Worm (Caenorhabditis elegans) whole organism, early embryonic: Measurements from ENCODE around the gene let-413.

Experiments used
- B0310.2 ChIP-seq: sonication (generic microtip); optimal IDR thresholded peaks from 2 replicates; lab custom pipeline; 2016; ENCODE audit warnings: mild to moderate bottlenecking, missing genetic modification characterization, missing compliant biosample characterization
- F13C5.2 ChIP-seq: sonication (generic microtip); optimal IDR thresholded peaks from 2 replicates; lab custom pipeline; 2017; ENCODE audit warnings: mild to moderate bottlenecking, missing genetic modification characterization, inconsistent platforms, missing compliant biosample characterization
- aly-1 ChIP-seq: sonication (generic microtip); optimal IDR thresholded peaks from 2 replicates; lab custom pipeline; 2016; ENCODE audit warnings: missing genetic modification characterization, missing compliant biosample characterization
- ama-1 ChIP-seq: fragments of 150-350 bp; optimal IDR thresholded peaks from 2 replicates; lab custom pipeline; 2014
- ceh-13 ChIP-seq: fragments of 200-800 bp; sonication (Bioruptor generic); optimal IDR thresholded peaks from 2 replicates; lab custom pipeline; 2018; ENCODE audit warnings: mild to moderate bottlenecking, missing genetic modification characterization, missing compliant biosample characterization
- ceh-36 ChIP-seq: sonication (generic microtip); optimal IDR thresholded peaks from 2 replicates; lab custom pipeline; 2016; ENCODE audit warnings: missing genetic modification characterization, inconsistent platforms, missing compliant biosample characterization
- ets-7 ChIP-seq: sonication (generic microtip); optimal IDR thresholded peaks from 2 replicates; lab custom pipeline; 2016; ENCODE audit warnings: missing genotype, missing genetic modification characterization, missing compliant biosample characterization
- flt-1 ChIP-seq: fragments of 200-800 bp; sonication (Bioruptor generic); IDR thresholded peaks from 2 replicates; pipeline ENCODE4 v1.3.6; 2022; ENCODE audit warnings: missing genetic modification characterization, missing compliant biosample characterization
- hmbx-1 ChIP-seq: sonication (generic microtip); optimal IDR thresholded peaks from 2 replicates; lab custom pipeline; 2016; ENCODE audit warnings: mild to moderate bottlenecking, missing genetic modification characterization, missing compliant biosample characterization
- hmg-4 ChIP-seq: fragments of 200-800 bp; sonication (Bioruptor generic); optimal IDR thresholded peaks from 2 replicates; lab custom pipeline; 2018; ENCODE audit warnings: mild to moderate bottlenecking, missing genetic modification characterization, missing compliant biosample characterization
- hnd-1 ChIP-seq: sonication (generic microtip); optimal IDR thresholded peaks from 2 replicates; lab custom pipeline; 2016; ENCODE audit warnings: missing genetic modification characterization, missing compliant biosample characterization
- pes-1 ChIP-seq: fragments of 200-800 bp; sonication (Bioruptor generic); IDR thresholded peaks from 2 replicates; pipeline ENCODE4 v1.3.6; 2022; ENCODE audit warnings: missing genetic modification reagents, missing genetic modification characterization, missing compliant biosample characterization
- scrt-1 ChIP-seq: fragments of 200-800 bp; sonication (Bioruptor generic); IDR thresholded peaks from 2 replicates; pipeline ENCODE4 v1.3.6; 2022; ENCODE audit warnings: missing genetic modification characterization, missing compliant biosample characterization
- sea-1 ChIP-seq: fragments of 200-800 bp; sonication (Bioruptor generic); conservative IDR thresholded peaks from 2 replicates; pipeline ENCODE4 v1.3.6; 2022; ENCODE audit warnings: missing genetic modification characterization, missing compliant biosample characterization
- tbx-11 ChIP-seq: fragments of 200-800 bp; sonication (Bioruptor generic); IDR thresholded peaks from 2 replicates; pipeline ENCODE4 v1.3.6; 2022; ENCODE audit warnings: missing genetic modification characterization, missing compliant biosample characterization
- tbx-37 ChIP-seq: fragments of 200-800 bp; sonication (Bioruptor generic); conservative IDR thresholded peaks from 2 replicates; pipeline ENCODE4 v1.3.6; 2022; ENCODE audit warnings: missing genetic modification reagents, missing genetic modification characterization, missing compliant biosample characterization
- tra-4 ChIP-seq: sonication (generic microtip); optimal IDR thresholded peaks from 2 replicates; lab custom pipeline; 2017; ENCODE audit warnings: missing genetic modification characterization, missing compliant biosample characterization

Gene let-413

DNA sequence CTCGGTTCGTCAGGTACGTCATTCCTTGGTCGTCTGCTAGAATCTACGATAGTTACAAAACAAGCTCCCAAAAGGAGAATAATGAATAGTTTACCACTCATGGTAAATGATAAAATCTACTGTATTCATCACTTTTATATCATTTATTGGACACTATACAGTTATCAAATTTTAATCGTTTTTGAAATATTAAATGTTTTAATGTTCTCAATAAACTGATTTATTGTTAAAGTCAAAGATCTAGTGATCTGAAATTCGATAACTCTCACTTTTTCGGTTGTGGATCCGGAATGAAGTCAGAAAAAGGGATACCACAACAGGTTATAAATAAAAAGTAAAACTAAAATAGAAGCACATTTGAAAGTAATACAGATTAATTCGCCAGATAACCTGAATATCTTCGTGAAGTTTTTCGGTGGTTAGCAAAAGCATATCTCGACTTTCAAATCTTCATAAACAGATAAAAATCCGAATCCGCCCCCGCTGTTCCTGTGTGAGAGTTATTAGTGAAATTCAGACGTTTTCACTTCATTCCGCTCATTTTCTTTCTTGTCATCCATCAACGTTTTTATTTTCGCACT lies 18.7 kb downstream of the let-413 start, which contains the start of the genes clec-217 and F26D11.2:
TSS of gene clec-217 (minus strand) at position 101 of the 581 bp plus-strand sequence.
TSS of gene F26D11.2 (plus strand) at position 531 of the 581 bp plus-strand sequence.
- TF ChIP-seq tbx-11 (GFP tag; lab: Robert Waterston, UW) (no peak), tra-4 (no peak), hmg-4 (GFP tag; lab: Kevin White, UChicago) (no peak), B0310.2 (tag; lab: Kevin White, UChicago) (no peak), hnd-1 (no peak), ama-1 (lab: Kevin White, UChicago) (no peak), ets-7 (tag; lab: Kevin White, UChicago) (no peak), aly-1 (tag; lab: Kevin White, UChicago) (no peak)

DNA sequence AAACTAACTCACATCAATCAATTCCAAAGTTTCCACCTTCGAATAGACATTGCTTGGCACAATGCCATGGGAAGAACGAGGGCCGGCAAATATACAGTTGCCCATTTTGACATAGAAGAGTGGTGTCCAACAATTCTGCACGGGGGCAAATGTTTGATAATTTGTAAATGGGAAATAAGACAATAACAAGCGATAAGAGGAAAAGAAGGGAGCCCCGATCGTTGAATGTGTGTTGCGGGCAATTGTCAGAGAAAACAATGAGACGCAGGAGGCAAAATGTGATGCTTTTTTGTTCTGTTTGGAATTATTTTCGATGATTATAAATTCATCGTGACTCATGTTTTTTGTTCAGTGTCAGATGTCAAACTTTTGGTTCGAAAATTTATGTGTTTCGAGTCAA lies 21.4 kb downstream of the let-413 start, which contains the start of gene pals-34:
TSS of gene pals-34 (minus strand) at position 280 of the 400 bp plus-strand sequence.
- TF ChIP-seq tra-4 (no peak), scrt-1 (GFP tag; lab: Robert Waterston, UW) (no peak), F13C5.2 (tag; lab: Kevin White, UChicago) (no peak), hnd-1 (no peak), tbx-37 (GFP tag; lab: Robert Waterston, UW) (no peak), ceh-13 (GFP tag; lab: Kevin White, UChicago) (no peak), aly-1 (tag; lab: Kevin White, UChicago) (no peak), B0310.2 (tag; lab: Kevin White, UChicago) (no peak), hmg-4 (GFP tag; lab: Kevin White, UChicago) (no peak), tbx-11 (GFP tag; lab: Robert Waterston, UW) (no peak), pes-1 (GFP tag; lab: Robert Waterston, UW) (no peak), hmbx-1 (tag; lab: Kevin White, UChicago) (no peak), ceh-36 (no peak), ets-7 (tag; lab: Kevin White, UChicago) (no peak)

DNA sequence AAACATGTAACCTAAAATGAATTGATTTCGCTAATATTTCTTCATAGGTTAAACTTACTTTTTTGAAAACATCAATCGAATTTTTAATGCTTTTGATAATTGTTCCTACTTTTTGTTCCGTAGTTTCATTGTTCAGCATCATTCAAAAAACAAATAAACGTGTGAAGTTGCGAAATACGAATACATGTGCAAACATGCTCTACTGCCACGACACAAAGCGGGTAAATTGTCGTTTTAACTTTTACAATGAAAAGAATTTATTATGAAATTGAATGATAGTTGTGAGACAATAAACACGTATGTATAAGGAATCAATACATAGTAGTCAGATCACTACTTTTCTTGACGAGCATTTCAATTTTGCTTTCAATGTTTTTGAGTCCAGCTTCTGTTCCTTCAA lies 22.4 kb downstream of the let-413 start, which contains the start of gene F26D11.12:
TSS of gene F26D11.12 (minus strand) at position 145 of the 400 bp plus-strand sequence.
- no peak for TF ChIP-seq hnd-1
- no peak for TF ChIP-seq F13C5.2 (tag; lab: Kevin White, UChicago)
- no peak for TF ChIP-seq ceh-36
- no peak for TF ChIP-seq flt-1 (GFP tag; lab: Robert Waterston, UW)
- no peak for TF ChIP-seq ama-1 (lab: Kevin White, UChicago)
- no peak for TF ChIP-seq B0310.2 (tag; lab: Kevin White, UChicago)
- TF ChIP-seq pes-1 (GFP tag; lab: Robert Waterston, UW): no peak
- TF ChIP-seq sea-1 (GFP tag; lab: Robert Waterston, UW): no peak
- TF ChIP-seq tbx-11 (GFP tag; lab: Robert Waterston, UW): no peak

DNA sequence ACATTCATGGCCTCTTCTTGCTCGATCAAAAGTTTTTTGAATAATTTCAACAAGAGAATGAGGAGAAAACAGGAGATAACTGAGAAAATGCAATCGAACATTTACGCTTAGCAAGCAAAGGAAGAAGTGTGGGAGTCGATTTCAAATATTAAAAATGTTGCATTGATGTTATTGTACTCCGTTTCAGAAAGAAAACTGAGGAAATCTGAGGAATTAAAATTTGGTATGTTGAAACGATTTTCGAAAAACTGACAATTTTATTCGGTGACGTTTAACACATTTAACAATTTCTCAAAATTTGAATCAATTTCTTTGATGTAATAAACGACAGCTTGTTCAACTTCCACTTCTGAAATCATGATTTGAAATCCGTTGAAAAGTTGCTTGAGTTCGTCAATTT lies 23.0 kb downstream of the let-413 start, which contains the start of gene F26D11.13:
TSS of gene F26D11.13 (minus strand) at position 101 of the 400 bp plus-strand sequence.
- TF ChIP-seq ets-7 (tag; lab: Kevin White, UChicago) (no peak), F13C5.2 (tag; lab: Kevin White, UChicago) (no peak), ama-1 (lab: Kevin White, UChicago) (no peak), ceh-13 (GFP tag; lab: Kevin White, UChicago) (no peak), hmbx-1 (tag; lab: Kevin White, UChicago) (no peak), pes-1 (GFP tag; lab: Robert Waterston, UW) (no peak)

DNA sequence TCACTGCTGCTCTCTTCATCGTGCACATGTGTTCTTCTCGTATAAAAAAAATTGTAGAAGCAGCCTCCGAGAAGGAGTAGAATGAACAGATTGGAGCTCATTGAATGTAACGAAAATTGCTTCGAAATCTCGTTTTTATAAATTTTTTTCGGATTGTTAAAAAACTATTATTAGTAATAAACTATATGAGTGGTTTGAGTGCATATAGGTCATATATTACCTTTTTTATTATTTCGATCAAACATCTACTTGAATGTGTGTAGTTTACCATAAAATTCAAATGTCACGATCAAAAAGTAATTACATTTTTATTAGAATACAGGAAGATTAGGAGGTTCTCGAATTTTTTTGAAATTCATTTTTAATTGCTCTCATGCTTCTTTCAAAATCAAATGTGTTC lies 24.7 kb downstream of the let-413 start, which contains the start of gene clec-216:
TSS of gene clec-216 (minus strand) at position 101 of the 400 bp plus-strand sequence.
- TF ChIP-seq sea-1 (GFP tag; lab: Robert Waterston, UW) (no peak), ets-7 (tag; lab: Kevin White, UChicago) (no peak), tbx-11 (GFP tag; lab: Robert Waterston, UW) (no peak), ama-1 (lab: Kevin White, UChicago) (no peak), hmg-4 (GFP tag; lab: Kevin White, UChicago) (no peak), scrt-1 (GFP tag; lab: Robert Waterston, UW) (no peak), flt-1 (GFP tag; lab: Robert Waterston, UW) (no peak), hnd-1 (no peak), F13C5.2 (tag; lab: Kevin White, UChicago) (no peak), aly-1 (tag; lab: Kevin White, UChicago) (no peak), ceh-36 (no peak), pes-1 (GFP tag; lab: Robert Waterston, UW) (no peak), hmbx-1 (tag; lab: Kevin White, UChicago) (no peak), B0310.2 (tag; lab: Kevin White, UChicago) (no peak), ceh-13 (GFP tag; lab: Kevin White, UChicago) (no peak), tbx-37 (GFP tag; lab: Robert Waterston, UW) (no peak), tra-4 (no peak)

DNA sequence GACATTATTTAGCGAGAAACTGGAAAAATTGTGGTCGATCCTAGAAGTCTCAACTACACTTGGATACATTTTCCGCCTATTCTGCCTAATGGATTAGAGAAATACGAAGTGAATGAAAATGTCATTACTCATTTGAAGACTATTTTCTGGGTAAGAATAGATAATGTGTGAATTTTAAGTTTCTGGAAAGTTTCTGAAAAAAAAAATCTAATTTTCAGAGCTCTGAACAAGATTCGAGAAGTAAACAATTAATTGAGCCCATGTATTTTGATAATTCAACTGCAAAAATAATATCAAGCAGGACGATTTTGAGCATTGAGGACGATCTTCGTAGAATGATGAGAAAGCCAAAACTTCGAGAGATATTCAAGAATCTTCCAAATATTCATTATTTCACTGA lies 31.3 kb downstream of the let-413 start:
- no peak for TF ChIP-seq F13C5.2 (tag; lab: Kevin White, UChicago)
- no peak for TF ChIP-seq tra-4
- TF ChIP-seq tbx-37 (GFP tag; lab: Robert Waterston, UW): no peak
- TF ChIP-seq B0310.2 (tag; lab: Kevin White, UChicago): no peak
- TF ChIP-seq scrt-1 (GFP tag; lab: Robert Waterston, UW): no peak
- no peak for TF ChIP-seq ets-7 (tag; lab: Kevin White, UChicago)
- no peak for TF ChIP-seq ceh-13 (GFP tag; lab: Kevin White, UChicago)
- TF ChIP-seq hmg-4 (GFP tag; lab: Kevin White, UChicago): no peak
- no peak for TF ChIP-seq flt-1 (GFP tag; lab: Robert Waterston, UW)
- no peak for TF ChIP-seq ceh-36

DNA sequence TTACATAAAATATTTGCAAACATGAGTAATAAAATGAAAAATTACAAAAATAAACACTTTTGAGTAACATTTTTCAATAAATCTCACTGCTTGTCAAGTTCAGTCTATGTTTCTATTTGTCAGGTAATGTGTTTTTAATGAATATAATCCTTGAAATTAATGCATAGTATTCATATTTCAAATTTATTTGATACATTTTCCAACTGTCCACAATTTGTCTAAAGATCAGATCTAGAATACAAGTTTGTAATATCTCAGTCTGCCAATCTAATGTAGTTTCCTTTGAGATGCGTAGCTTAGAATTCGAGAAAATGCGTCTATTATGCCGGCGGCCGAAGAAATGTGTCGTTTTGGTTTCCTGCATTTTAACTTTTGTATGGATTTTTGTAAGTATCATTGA lies 34.0 kb downstream of the let-413 start, which contains the start of gene Y97E10B.1:
TSS of gene Y97E10B.1 (plus strand) at position 301 of the 400 bp plus-strand sequence.
- no peak for TF ChIP-seq hmg-4 (GFP tag; lab: Kevin White, UChicago)
- TF ChIP-seq pes-1 (GFP tag; lab: Robert Waterston, UW): no peak
